Worm (Caenorhabditis elegans): ENCODE data around the gene ctns-1.

Gene ctns-1

ce11 chrII:8174148-8174547, 37.4 kb upstream of the ctns-1 start:
- TF ChIP-seq nhr-232 (tag; optimal IDR thresholded peaks at IDR 0.05): no peak
- TF ChIP-seq hlh-30 (tag; optimal IDR thresholded peaks at IDR 0.05; ENCODE audit: insufficient read depth): no peak
- no peak for TF ChIP-seq ceh-31 (tag; optimal IDR thresholded peaks at IDR 0.05)
- TF ChIP-seq zip-5 (tag; optimal IDR thresholded peaks at IDR 0.05): no peak

- TF ChIP-seq ceh-22 (tag; optimal IDR thresholded peaks at IDR 0.05) (no peak), unc-3 (GFP tag; conservative IDR thresholded peaks at IDR 0.05) (no peak), unc-3 (tag; optimal IDR thresholded peaks at IDR 0.05) (no peak), unc-86 (tag; optimal IDR thresholded peaks at IDR 0.05) (no peak), K09A11.1 (tag; optimal IDR thresholded peaks at IDR 0.05; ENCODE audit: insufficient read depth) (no peak), ceh-31 (tag; optimal IDR thresholded peaks at IDR 0.05) (no peak), pros-1 (tag; optimal IDR thresholded peaks at IDR 0.05) (no peak), K02D7.2 (tag; optimal IDR thresholded peaks at IDR 0.05) (no peak), dve-1 (tag; optimal IDR thresholded peaks at IDR 0.05) (no peak), unc-42 (tag; optimal IDR thresholded peaks at IDR 0.05) (no peak), dmd-4 (tag; optimal IDR thresholded peaks at IDR 0.05; ENCODE audit: borderline replicate concordance) (no peak), sox-2 (GFP tag; IDR thresholded peaks at IDR 0.05) (no peak), elt-4 (tag; optimal IDR thresholded peaks at IDR 0.05) (no peak), ahr-1 (tag; optimal IDR thresholded peaks at IDR 0.05) (no peak), nhr-11 (tag; optimal IDR thresholded peaks at IDR 0.05) (no peak), ama-1 (optimal IDR thresholded peaks at IDR 0.05) (no peak), Y22D7AL.16 (tag; optimal IDR thresholded peaks at IDR 0.05) (no peak)
Observed at ce11 chrII:8173449-8173848, 36.7 kb upstream of the ctns-1 start, which contains the start of the genes decr-1.3 and T05C12.1. TSS of gene decr-1.3 (minus strand) at chrII:8173549. TSS of gene T05C12.1 (plus strand) at chrII:8173680.

ce11 chrII:8170374-8170773, 33.7 kb upstream of the ctns-1 start, which contains the start of gene T05C12.11:
TSS of gene T05C12.11 (minus strand) at chrII:8170474.
- TF ChIP-seq hlh-8 (tag; optimal IDR thresholded peaks at IDR 0.05) (no peak), ceh-14 (tag; optimal IDR thresholded peaks at IDR 0.05) (no peak), mec-3 (tag; optimal IDR thresholded peaks at IDR 0.05; ENCODE audit: borderline replicate concordance) (no peak), lin-11 (tag; optimal IDR thresholded peaks at IDR 0.05) (no peak), tbx-7 (tag; optimal IDR thresholded peaks at IDR 0.05) (no peak), nfya-1 (tag; optimal IDR thresholded peaks at IDR 0.05) (no peak), ttx-3 (tag; optimal IDR thresholded peaks at IDR 0.05) (no peak), pha-2 (tag; optimal IDR thresholded peaks at IDR 0.05) (no peak)

ce11 chrII:8169283-8169682, 32.6 kb upstream of the ctns-1 start, which contains the start of gene T05C12.15:
TSS of gene T05C12.15 (plus strand) at chrII:8169583.
- TF ChIP-seq unc-55 (GFP tag; optimal IDR thresholded peaks at IDR 0.05): peak; percentile 20
- no peak for TF ChIP-seq gmeb-2 (tag; optimal IDR thresholded peaks at IDR 0.05)
- TF ChIP-seq zip-5 (tag; optimal IDR thresholded peaks at IDR 0.05): no peak
- no peak for TF ChIP-seq unc-3 (GFP tag; conservative IDR thresholded peaks at IDR 0.05)
- no peak for TF ChIP-seq unc-3 (tag; optimal IDR thresholded peaks at IDR 0.05)

- no peak for TF ChIP-seq dve-1 (tag; optimal IDR thresholded peaks at IDR 0.05)
- no peak for TF ChIP-seq sox-2 (GFP tag; IDR thresholded peaks at IDR 0.05)
- TF ChIP-seq npax-4 (tag; optimal IDR thresholded peaks at IDR 0.05): no peak
- peak; percentile 11 for TF ChIP-seq unc-55 (GFP tag; optimal IDR thresholded peaks at IDR 0.05)
- TF ChIP-seq pax-1 (tag; optimal IDR thresholded peaks at IDR 0.05): peak; percentile 3
- no peak for TF ChIP-seq hlh-6 (tag; optimal IDR thresholded peaks at IDR 0.05)
- TF ChIP-seq sox-4 (tag; optimal IDR thresholded peaks at IDR 0.05): no peak
- no peak for TF ChIP-seq C38D4.7 (GFP tag; optimal IDR thresholded peaks at IDR 0.05)
- no peak for TF ChIP-seq pros-1 (tag; optimal IDR thresholded peaks at IDR 0.05)
- TF ChIP-seq rnt-1 (tag; optimal IDR thresholded peaks at IDR 0.05): peak; percentile 15
- TF ChIP-seq hlh-30 (tag; optimal IDR thresholded peaks at IDR 0.05; ENCODE audit: insufficient read depth): no peak
- TF ChIP-seq hlh-13 (GFP tag; optimal IDR thresholded peaks at IDR 0.05): no peak
- no peak for TF ChIP-seq Y22D7AL.16 (tag; optimal IDR thresholded peaks at IDR 0.05)
- TF ChIP-seq tbx-2 (tag; optimal IDR thresholded peaks at IDR 0.05): no peak
- peak; percentile 98 for TF ChIP-seq unc-42 (tag; optimal IDR thresholded peaks at IDR 0.05)
Observed at ce11 chrII:8162120-8162648, 25.5 kb upstream of the ctns-1 start, which contains the start of the genes emb-27 and rrf-3. TSS of gene emb-27 (minus strand) at chrII:8162170. TSS of gene rrf-3 (plus strand) at chrII:8162465.

Measured in whole organism, late embryonic.